Worm (Caenorhabditis elegans): ENCODE data around the gene Y17D7B.4.

ce11 chrV:18811360-18811759 is 34.9 kb upstream of the Y17D7B.4 start, which contains the start of gene C54E10.7:
- TF ChIP-seq sma-3 (GFP tag; optimal IDR thresholded peaks at IDR 0.05) (no peak), fos-1 (tag; optimal IDR thresholded peaks at IDR 0.05) (no peak), elt-3 (tag; optimal IDR thresholded peaks at IDR 0.05) (no peak), nhr-77 (tag; optimal IDR thresholded peaks at IDR 0.05) (no peak), dmd-4 (tag; optimal IDR thresholded peaks at IDR 0.05) (no peak), ztf-1 (GFP tag; conservative IDR thresholded peaks at IDR 0.05) (no peak), nhr-237 (tag; optimal IDR thresholded peaks at IDR 0.05) (no peak), nhr-6 (tag; optimal IDR thresholded peaks at IDR 0.05) (no peak), unc-39 (tag; optimal IDR thresholded peaks at IDR 0.05) (no peak), lin-39 (tag; optimal IDR thresholded peaks at IDR 0.05) (no peak)
